Worm (Caenorhabditis elegans) whole organism, early embryonic: ENCODE measurements around the gene pals-38.

Source experiments
- B0310.2 ChIP-seq: sonication (generic microtip); optimal IDR thresholded peaks from 2 replicates; lab custom pipeline; 2016; ENCODE audit warnings: mild to moderate bottlenecking, missing genetic modification characterization, missing compliant biosample characterization
- F13C5.2 ChIP-seq: sonication (generic microtip); optimal IDR thresholded peaks from 2 replicates; lab custom pipeline; 2017; ENCODE audit warnings: mild to moderate bottlenecking, missing genetic modification characterization, inconsistent platforms, missing compliant biosample characterization
- aly-1 ChIP-seq: sonication (generic microtip); optimal IDR thresholded peaks from 2 replicates; lab custom pipeline; 2016; ENCODE audit warnings: missing genetic modification characterization, missing compliant biosample characterization
- ama-1 ChIP-seq: fragments of 150-350 bp; optimal IDR thresholded peaks from 2 replicates; lab custom pipeline; 2014
- ceh-13 ChIP-seq: fragments of 200-800 bp; sonication (Bioruptor generic); optimal IDR thresholded peaks from 2 replicates; lab custom pipeline; 2018; ENCODE audit warnings: mild to moderate bottlenecking, missing genetic modification characterization, missing compliant biosample characterization
- ceh-36 ChIP-seq: sonication (generic microtip); optimal IDR thresholded peaks from 2 replicates; lab custom pipeline; 2016; ENCODE audit warnings: missing genetic modification characterization, inconsistent platforms, missing compliant biosample characterization
- ets-7 ChIP-seq: sonication (generic microtip); optimal IDR thresholded peaks from 2 replicates; lab custom pipeline; 2016; ENCODE audit warnings: missing genotype, missing genetic modification characterization, missing compliant biosample characterization
- flt-1 ChIP-seq: fragments of 200-800 bp; sonication (Bioruptor generic); IDR thresholded peaks from 2 replicates; pipeline ENCODE4 v1.3.6; 2022; ENCODE audit warnings: missing genetic modification characterization, missing compliant biosample characterization
- hmbx-1 ChIP-seq: sonication (generic microtip); optimal IDR thresholded peaks from 2 replicates; lab custom pipeline; 2016; ENCODE audit warnings: mild to moderate bottlenecking, missing genetic modification characterization, missing compliant biosample characterization
- hmg-4 ChIP-seq: fragments of 200-800 bp; sonication (Bioruptor generic); optimal IDR thresholded peaks from 2 replicates; lab custom pipeline; 2018; ENCODE audit warnings: mild to moderate bottlenecking, missing genetic modification characterization, missing compliant biosample characterization
- hnd-1 ChIP-seq: sonication (generic microtip); optimal IDR thresholded peaks from 2 replicates; lab custom pipeline; 2016; ENCODE audit warnings: missing genetic modification characterization, missing compliant biosample characterization
- pes-1 ChIP-seq: fragments of 200-800 bp; sonication (Bioruptor generic); IDR thresholded peaks from 2 replicates; pipeline ENCODE4 v1.3.6; 2022; ENCODE audit warnings: missing genetic modification reagents, missing genetic modification characterization, missing compliant biosample characterization
- scrt-1 ChIP-seq: fragments of 200-800 bp; sonication (Bioruptor generic); IDR thresholded peaks from 2 replicates; pipeline ENCODE4 v1.3.6; 2022; ENCODE audit warnings: missing genetic modification characterization, missing compliant biosample characterization
- sea-1 ChIP-seq: fragments of 200-800 bp; sonication (Bioruptor generic); conservative IDR thresholded peaks from 2 replicates; pipeline ENCODE4 v1.3.6; 2022; ENCODE audit warnings: missing genetic modification characterization, missing compliant biosample characterization
- tbx-11 ChIP-seq: fragments of 200-800 bp; sonication (Bioruptor generic); IDR thresholded peaks from 2 replicates; pipeline ENCODE4 v1.3.6; 2022; ENCODE audit warnings: missing genetic modification characterization, missing compliant biosample characterization
- tbx-37 ChIP-seq: fragments of 200-800 bp; sonication (Bioruptor generic); conservative IDR thresholded peaks from 2 replicates; pipeline ENCODE4 v1.3.6; 2022; ENCODE audit warnings: missing genetic modification reagents, missing genetic modification characterization, missing compliant biosample characterization
- tra-4 ChIP-seq: sonication (generic microtip); optimal IDR thresholded peaks from 2 replicates; lab custom pipeline; 2017; ENCODE audit warnings: missing genetic modification characterization, missing compliant biosample characterization

Gene pals-38

DNA sequence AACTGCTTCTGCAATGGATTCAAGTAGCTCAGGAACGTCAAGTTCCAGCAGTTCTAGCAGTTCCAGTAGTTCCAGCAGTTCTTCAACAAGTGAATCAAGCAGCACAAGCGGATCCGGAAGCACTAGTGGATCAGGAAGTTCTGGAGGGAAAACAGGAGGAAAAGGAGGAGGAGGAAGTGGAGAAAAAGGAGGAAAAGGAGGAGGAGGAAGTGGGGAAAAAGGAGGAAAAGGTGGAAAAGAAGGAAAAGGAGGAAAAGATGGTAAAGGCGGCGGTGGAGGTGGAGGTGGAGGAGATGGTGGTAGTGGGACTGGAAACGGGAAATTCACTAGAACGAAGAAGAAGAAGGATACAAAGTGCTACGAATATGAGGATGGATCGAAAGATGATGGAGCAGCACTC, 40.3 kb downstream of the pals-38 start:
- no peak for TF ChIP-seq pes-1 (GFP tag; lab: Robert Waterston, UW)
- no peak for TF ChIP-seq ets-7 (tag; lab: Kevin White, UChicago)
- no peak for TF ChIP-seq tra-4 (tag; lab: Kevin White, UChicago)
- TF ChIP-seq flt-1 (GFP tag; lab: Robert Waterston, UW), result no peak
- no peak for TF ChIP-seq hmg-4 (GFP tag; lab: Kevin White, UChicago)
- TF ChIP-seq F13C5.2 (tag; lab: Kevin White, UChicago), result no peak
- TF ChIP-seq tbx-37, result no peak

- TF ChIP-seq hmg-4 (GFP tag; lab: Kevin White, UChicago), result no peak
- TF ChIP-seq ceh-36, result no peak
- no peak for TF ChIP-seq ceh-13 (GFP tag; lab: Kevin White, UChicago)
- no peak for TF ChIP-seq pes-1 (GFP tag; lab: Robert Waterston, UW)
- no peak for TF ChIP-seq tra-4 (tag; lab: Kevin White, UChicago)
- no peak for TF ChIP-seq ets-7 (tag; lab: Kevin White, UChicago)
- no peak for TF ChIP-seq hnd-1 (tag; lab: Kevin White, UChicago)
- no peak for TF ChIP-seq tbx-11 (GFP tag; lab: Robert Waterston, UW)
- TF ChIP-seq ama-1 (lab: Kevin White, UChicago), result no peak
- TF ChIP-seq hmbx-1, result no peak
- TF ChIP-seq flt-1 (GFP tag; lab: Robert Waterston, UW), result no peak
- TF ChIP-seq F13C5.2 (tag; lab: Kevin White, UChicago), result no peak
- no peak for TF ChIP-seq B0310.2 (tag; lab: Kevin White, UChicago)
- TF ChIP-seq scrt-1 (GFP tag; lab: Robert Waterston, UW), result no peak
These were observed 40.9 kb downstream of the pals-38 start, which contains the start of gene K01D12.10 for ce11 chrV:12405929-12406328. Gene K01D12.10, plus strand, starts transcription at chrV:12406229.

DNA sequence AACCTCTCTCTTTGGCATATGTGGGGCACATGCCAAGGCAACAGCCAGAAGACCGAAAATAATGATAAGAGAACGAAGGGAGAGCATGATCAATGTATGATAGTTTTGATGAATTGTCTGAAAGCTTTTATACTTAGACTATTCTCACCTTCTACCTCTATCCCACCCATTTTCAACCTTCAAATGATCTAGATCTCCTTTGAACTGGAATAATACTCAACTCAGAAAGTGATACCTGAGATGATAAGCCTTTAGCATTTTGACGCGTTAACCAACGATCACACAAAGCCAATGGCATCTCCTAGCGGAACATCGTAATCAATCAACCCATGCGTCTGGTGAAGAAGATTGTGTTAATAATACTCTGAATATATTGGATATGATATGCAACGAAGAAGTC, 42.3 kb downstream of the pals-38 start, which contains the start of gene K01D12.9:
Gene K01D12.9 (minus strand): TSS at position 101 of the 400 bp plus-strand sequence.
- TF ChIP-seq pes-1 (GFP tag; lab: Robert Waterston, UW), result no peak
- TF ChIP-seq hmg-4 (GFP tag; lab: Kevin White, UChicago), result no peak
- TF ChIP-seq tra-4 (tag; lab: Kevin White, UChicago), result no peak
- no peak for TF ChIP-seq ama-1 (lab: Kevin White, UChicago)
- TF ChIP-seq ets-7 (tag; lab: Kevin White, UChicago), result no peak
- no peak for TF ChIP-seq tbx-11 (GFP tag; lab: Robert Waterston, UW)

ce11 chrV:12402355-12402754, 44.4 kb downstream of the pals-38 start, which contains the start of gene K01D12.8:
Gene K01D12.8, plus strand, starts transcription at chrV:12402655.
- TF ChIP-seq hmbx-1 (no peak), hnd-1 (tag; lab: Kevin White, UChicago) (no peak), B0310.2 (tag; lab: Kevin White, UChicago) (no peak), F13C5.2 (tag; lab: Kevin White, UChicago) (no peak), ceh-13 (GFP tag; lab: Kevin White, UChicago) (no peak), ets-7 (tag; lab: Kevin White, UChicago) (no peak), flt-1 (GFP tag; lab: Robert Waterston, UW) (no peak), ceh-36 (no peak), hmg-4 (GFP tag; lab: Kevin White, UChicago) (no peak), scrt-1 (GFP tag; lab: Robert Waterston, UW) (no peak)

DNA sequence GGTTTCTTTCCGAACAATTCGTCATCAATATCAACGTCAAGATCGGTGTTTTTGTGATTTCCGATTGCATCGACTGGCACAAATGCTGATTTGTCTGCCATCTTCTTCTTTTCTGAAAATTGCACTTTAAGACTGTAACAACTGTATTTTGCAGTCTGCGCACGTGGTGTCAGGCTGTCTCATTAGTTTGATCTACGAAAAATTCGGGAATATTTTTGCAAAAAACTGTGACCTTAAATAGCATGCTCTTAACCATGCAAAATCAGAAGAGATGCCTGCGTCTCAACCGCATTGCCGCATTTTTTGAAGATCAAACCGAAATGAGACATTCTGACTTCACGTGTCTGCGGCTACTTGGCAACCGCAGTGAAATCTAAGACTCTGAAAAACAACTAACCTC, 45.4 kb downstream of the pals-38 start, which contains the start of gene K01D12.7:
Gene K01D12.7 (minus strand): TSS at position 101 of the 400 bp plus-strand sequence.
- TF ChIP-seq ceh-13 (GFP tag; lab: Kevin White, UChicago) (no peak), ceh-36 (no peak), hmbx-1 (no peak), tbx-37 (no peak), ama-1 (lab: Kevin White, UChicago) (no peak), scrt-1 (GFP tag; lab: Robert Waterston, UW) (no peak), F13C5.2 (tag; lab: Kevin White, UChicago) (no peak), flt-1 (GFP tag; lab: Robert Waterston, UW) (no peak), sea-1 (no peak), hnd-1 (tag; lab: Kevin White, UChicago) (no peak), tra-4 (tag; lab: Kevin White, UChicago) (no peak), B0310.2 (tag; lab: Kevin White, UChicago) (no peak), tbx-11 (GFP tag; lab: Robert Waterston, UW) (no peak), hmg-4 (GFP tag; lab: Kevin White, UChicago) (no peak), aly-1 (no peak), ets-7 (tag; lab: Kevin White, UChicago) (no peak), pes-1 (GFP tag; lab: Robert Waterston, UW) (no peak)

- TF ChIP-seq ceh-13 (GFP tag; lab: Kevin White, UChicago) (no peak), ets-7 (tag; lab: Kevin White, UChicago) (no peak), hmbx-1 (no peak), flt-1 (GFP tag; lab: Robert Waterston, UW) (no peak), sea-1 (no peak), tbx-37 (no peak), B0310.2 (tag; lab: Kevin White, UChicago) (no peak), F13C5.2 (tag; lab: Kevin White, UChicago) (no peak), aly-1 (no peak), tra-4 (tag; lab: Kevin White, UChicago) (no peak), tbx-11 (GFP tag; lab: Robert Waterston, UW) (no peak), scrt-1 (GFP tag; lab: Robert Waterston, UW) (no peak)
These were observed 46.0 kb downstream of the pals-38 start, which contains the start of the genes K01D12.20 and miga-1 for ce11 chrV:12400677-12401236. Gene K01D12.20, minus strand, starts transcription at chrV:12400814. Gene miga-1, minus strand, starts transcription at chrV:12400859.

- TF ChIP-seq ama-1 (lab: Kevin White, UChicago), result no peak
- TF ChIP-seq ets-7 (tag; lab: Kevin White, UChicago), result no peak
These were observed 49.2 kb downstream of the pals-38 start, which contains the start of gene K01D12.5 for ce11 chrV:12397545-12397944. Gene K01D12.5, plus strand, starts transcription at chrV:12397845.
